Fruit fly (Drosophila melanogaster) whole organism, adult: ENCODE data around the gene dah.

Experiments
- Clk ChIP-seq: fragments of 200-800 bp; sonication (Bioruptor generic); optimal IDR thresholded peaks from 2 replicates; lab custom pipeline; 2017; ENCODE audit warnings: missing biosample characterization, missing genetic modification characterization
- toe ChIP-seq: fragments of 200-800 bp; sonication (Bioruptor generic); optimal IDR thresholded peaks from 2 replicates; lab custom pipeline; 2016; ENCODE audit warnings: missing biosample characterization, missing genetic modification characterization

DNA sequence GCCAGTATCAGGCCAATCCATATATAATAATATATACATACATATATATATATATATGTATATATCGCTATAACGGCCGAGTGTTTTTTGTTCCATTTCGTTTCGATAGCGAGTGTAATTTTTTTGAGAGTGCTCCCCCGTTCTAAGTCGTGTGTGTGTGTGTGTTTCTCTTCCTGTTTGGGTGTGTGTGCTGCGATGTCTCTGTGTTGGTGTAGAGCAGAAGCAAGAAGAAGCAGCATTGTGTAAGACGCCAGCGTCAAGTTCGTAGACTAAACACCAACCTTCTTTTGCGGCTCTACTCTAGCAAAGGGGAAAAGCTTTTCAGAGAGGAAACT lies 30.2 kb upstream of the dah start:
- TF ChIP-seq toe (no peak), Clk (GFP tag; lab: Kevin White, UChicago) (no peak)
